Fruit fly (Drosophila melanogaster) whole organism, embryonic: ENCODE results near the gene Cbp20.

Experiments used
- Bgb ChIP-seq: fragments of 200-800 bp; sonication (Bioruptor generic); IDR thresholded peaks from 2 replicates; pipeline ENCODE4 v1.3.6; 2022; ENCODE audit warnings: missing biosample characterization, missing genetic modification characterization; ENCODE audit not compliant: partially characterized antibody
- CG10654 ChIP-seq: fragments of 200-800 bp; sonication (Bioruptor generic); optimal IDR thresholded peaks from 2 replicates; lab custom pipeline; 2016; ENCODE audit warnings: missing biosample characterization, missing genetic modification characterization
- CG11695 ChIP-seq: fragments of 200-800 bp; sonication (Bioruptor generic); IDR thresholded peaks from 3 replicates; pipeline ENCODE4 v1.3.6; 2022; ENCODE audit warnings: missing biosample characterization, missing genetic modification characterization
- CG12942 ChIP-seq: fragments of 200-800 bp; sonication (Bioruptor generic); optimal IDR thresholded peaks from 3 replicates; lab custom pipeline; 2016; ENCODE audit warnings: missing biosample characterization, missing genetic modification characterization
- CG13123 ChIP-seq: fragments of 200-800 bp; sonication (Bioruptor generic); optimal IDR thresholded peaks from 2 replicates; lab custom pipeline; 2016; ENCODE audit warnings: missing biosample characterization, missing genetic modification characterization
- CG1603 ChIP-seq: fragments of 200-800 bp; sonication (Bioruptor generic); optimal IDR thresholded peaks from 2 replicates; lab custom pipeline; 2019; ENCODE audit warnings: missing biosample characterization, mild to moderate bottlenecking, missing genetic modification characterization, moderate library complexity
- CG16815 ChIP-seq: fragments of 200-800 bp; sonication (Bioruptor generic); optimal IDR thresholded peaks from 3 replicates; lab custom pipeline; 2017; ENCODE audit warnings: missing biosample characterization, mild to moderate bottlenecking, missing genetic modification characterization
- CG17186 ChIP-seq: fragments of 200-800 bp; sonication (Bioruptor generic); optimal IDR thresholded peaks from 3 replicates; lab custom pipeline; 2017; ENCODE audit warnings: missing biosample characterization, missing genetic modification reagents, missing genetic modification characterization
- CG17359 ChIP-seq: fragments of 200-800 bp; sonication (Bioruptor generic); optimal IDR thresholded peaks from 3 replicates; lab custom pipeline; 2018; ENCODE audit warnings: missing biosample characterization, mild to moderate bottlenecking, missing genetic modification characterization, moderate library complexity
- CG17829 ChIP-seq: fragments of 200-800 bp; optimal IDR thresholded peaks from 2 replicates; lab custom pipeline; 2019; ENCODE audit warnings: missing biosample characterization, mild to moderate bottlenecking, missing genetic modification characterization, moderate library complexity
- CG18011 ChIP-seq: fragments of 200-800 bp; sonication (Bioruptor generic); optimal IDR thresholded peaks from 2 replicates; lab custom pipeline; 2017; ENCODE audit warnings: missing biosample characterization, missing genetic modification characterization, mild to moderate bottlenecking, moderate library complexity, missing genotype
- CG30020 ChIP-seq: fragments of 200-800 bp; optimal IDR thresholded peaks from 2 replicates; lab custom pipeline; 2019; ENCODE audit warnings: missing biosample characterization, mild to moderate bottlenecking, missing genetic modification characterization, moderate library complexity
- CG33213 ChIP-seq: fragments of 200-800 bp; sonication (Bioruptor generic); optimal IDR thresholded peaks from 3 replicates; lab custom pipeline; 2016; ENCODE audit warnings: missing biosample characterization, missing genetic modification characterization
- CG6272 ChIP-seq: fragments of 200-800 bp; sonication (Bioruptor generic); IDR thresholded peaks from 2 replicates; pipeline ENCODE4 v1.3.6; 2022; ENCODE audit warnings: missing biosample characterization, missing genetic modification characterization
- CG7556 ChIP-seq: fragments of 200-800 bp; sonication (Bioruptor generic); optimal IDR thresholded peaks from 2 replicates; lab custom pipeline; 2017; ENCODE audit warnings: missing biosample characterization, mild to moderate bottlenecking, missing genetic modification characterization
- CG8281 ChIP-seq: fragments of 200-800 bp; sonication (Bioruptor generic); optimal IDR thresholded peaks from 2 replicates; lab custom pipeline; 2018; ENCODE audit warnings: missing biosample characterization, mild to moderate bottlenecking, missing genetic modification characterization, moderate library complexity
- CG8478 ChIP-seq: fragments of >200 bp; optimal IDR thresholded peaks from 2 replicates; lab custom pipeline; 2018
- CG9215 ChIP-seq: fragments of 200-800 bp; sonication (Bioruptor generic); IDR thresholded peaks from 2 replicates; pipeline ENCODE4 v1.3.6; 2022; ENCODE audit warnings: missing biosample characterization, missing genetic modification characterization
- CG9817 ChIP-seq: fragments of 200-800 bp; sonication (Bioruptor generic); optimal IDR thresholded peaks from 2 replicates; lab custom pipeline; 2018; ENCODE audit warnings: missing biosample characterization, mild to moderate bottlenecking, missing genetic modification characterization, moderate library complexity
- CrebB ChIP-seq: fragments of 200-800 bp; sonication (Bioruptor generic); optimal IDR thresholded peaks from 3 replicates; lab custom pipeline; 2018; ENCODE audit warnings: missing biosample characterization, mild to moderate bottlenecking, missing genetic modification characterization
- Doc3 ChIP-seq: fragments of 200-800 bp; sonication (Bioruptor generic); IDR thresholded peaks from 3 replicates; pipeline ENCODE4 v1.3.6; 2022; ENCODE audit warnings: missing biosample characterization, missing genetic modification characterization; ENCODE audit not compliant: partially characterized antibody
- Dp ChIP-seq: fragments of 200-800 bp; sonication (Bioruptor generic); optimal IDR thresholded peaks from 2 replicates; lab custom pipeline; 2018; ENCODE audit warnings: missing biosample characterization, mild to moderate bottlenecking, missing genetic modification characterization, moderate library complexity
- Eip74EF ChIP-seq, 2 experiments: fragments of 200-800 bp in 1 of 2; fragments of >200 bp in 1 of 2; sonication (Bioruptor generic) in 1 of 2; optimal IDR thresholded peaks; 2 replicates each; lab custom pipeline; 2017 to 2019; ENCODE audit warnings: missing biosample characterization in 2 of 2, missing genetic modification characterization in 2 of 2, mild to moderate bottlenecking in 1 of 2, moderate library complexity in 1 of 2
- Elba2 ChIP-seq: fragments of 200-800 bp; sonication (Bioruptor generic); optimal IDR thresholded peaks from 3 replicates; lab custom pipeline; 2016; ENCODE audit warnings: missing biosample characterization, missing genetic modification characterization
- Ets65A ChIP-seq: fragments of 200-800 bp; sonication (Bioruptor generic); peaks from one replicate; lab custom pipeline; 2016; ENCODE audit warnings: missing biosample characterization, missing genetic modification characterization
- Fer3 ChIP-seq: fragments of 200-800 bp; sonication (Bioruptor generic); optimal IDR thresholded peaks from 2 replicates; lab custom pipeline; 2018; ENCODE audit warnings: missing biosample characterization, mild to moderate bottlenecking, missing genetic modification characterization, moderate library complexity
- Hand ChIP-seq: fragments of 200-800 bp; sonication (Bioruptor generic); optimal IDR thresholded peaks from 2 replicates; lab custom pipeline; 2017; ENCODE audit warnings: mild to moderate bottlenecking, missing biosample characterization, missing genetic modification reagents, missing genetic modification characterization
- Hmx ChIP-seq: fragments of 200-800 bp; sonication (Bioruptor generic); optimal IDR thresholded peaks from 2 replicates; lab custom pipeline; 2016; ENCODE audit warnings: missing biosample characterization, missing genetic modification characterization
- Lhr ChIP-seq: fragments of 200-800 bp; sonication (Bioruptor generic); optimal IDR thresholded peaks from 3 replicates; lab custom pipeline; 2017; ENCODE audit warnings: mild to moderate bottlenecking, missing biosample characterization, missing genetic modification reagents, missing genetic modification characterization
- Lpt ChIP-seq: fragments of >200 bp; optimal IDR thresholded peaks from 2 replicates; lab custom pipeline; 2018; ENCODE audit warnings: missing biosample characterization, missing genetic modification characterization
- MBD-R2 ChIP-seq: fragments of 200-800 bp; sonication (Bioruptor generic); IDR thresholded peaks from 2 replicates; pipeline ENCODE4 v1.3.6; 2022; ENCODE audit warnings: missing biosample characterization, missing genetic modification characterization
- NC2β ChIP-seq: fragments of 200-800 bp; sonication (Bioruptor generic); optimal IDR thresholded peaks from 2 replicates; lab custom pipeline; 2016; ENCODE audit warnings: missing biosample characterization, missing genetic modification characterization
- Nf-YC ChIP-seq: fragments of 200-800 bp; optimal IDR thresholded peaks from 3 replicates; lab custom pipeline; 2019; ENCODE audit warnings: missing biosample characterization, mild to moderate bottlenecking, missing genetic modification characterization, moderate library complexity
- PHDP ChIP-seq: fragments of 200-800 bp; sonication (Bioruptor generic); optimal IDR thresholded peaks from 3 replicates; lab custom pipeline; 2018; ENCODE audit warnings: missing biosample characterization, mild to moderate bottlenecking, missing genetic modification characterization, moderate library complexity
- Sry-δ ChIP-seq: fragments of 200-800 bp; sonication (Bioruptor generic); optimal IDR thresholded peaks from 2 replicates; lab custom pipeline; 2016; ENCODE audit warnings: missing biosample characterization, missing genetic modification characterization
- Xrp1 ChIP-seq: fragments of 200-800 bp; sonication (Bioruptor generic); IDR thresholded peaks from 2 replicates; pipeline ENCODE4 v1.3.6; 2022; ENCODE audit warnings: missing biosample characterization, missing genetic modification characterization
- ap ChIP-seq: fragments of 200-800 bp; sonication (Bioruptor generic); IDR thresholded peaks from 2 replicates; pipeline ENCODE4 v1.3.6; 2022; ENCODE audit warnings: missing biosample characterization, missing genetic modification characterization
- btn ChIP-seq: fragments of 200-800 bp; sonication (Bioruptor generic); optimal IDR thresholded peaks from 2 replicates; lab custom pipeline; 2016; ENCODE audit warnings: missing biosample characterization, missing genetic modification characterization
- corto ChIP-seq: fragments of 200-800 bp; sonication (Bioruptor generic); optimal IDR thresholded peaks from 2 replicates; lab custom pipeline; 2016; ENCODE audit warnings: missing biosample characterization, mild to moderate bottlenecking, missing genetic modification characterization, moderate library complexity
- crc ChIP-seq: fragments of 200-800 bp; sonication (Bioruptor generic); optimal IDR thresholded peaks from 2 replicates; lab custom pipeline; 2016; ENCODE audit warnings: missing biosample characterization, missing genetic modification characterization
- croc ChIP-seq: fragments of 200-800 bp; sonication (Bioruptor generic); conservative IDR thresholded peaks from 3 replicates; pipeline ENCODE4 v1.3.6; 2022; ENCODE audit warnings: missing biosample characterization, missing genetic modification characterization
- dati ChIP-seq: fragments of 200-800 bp; sonication (Bioruptor generic); IDR thresholded peaks from 2 replicates; pipeline ENCODE4 v1.3.6; 2022; ENCODE audit warnings: missing biosample characterization, missing genetic modification characterization
- dm ChIP-seq: fragments of 200-800 bp; sonication (Bioruptor generic); optimal IDR thresholded peaks from 3 replicates; lab custom pipeline; 2016; ENCODE audit warnings: missing biosample characterization, missing genetic modification characterization
- grau ChIP-seq: fragments of 200-800 bp; optimal IDR thresholded peaks from 3 replicates; lab custom pipeline; 2019; ENCODE audit warnings: missing biosample characterization, mild to moderate bottlenecking, missing genetic modification characterization, moderate library complexity
- gsb ChIP-seq: fragments of 200-800 bp; sonication (Bioruptor generic); IDR thresholded peaks from 2 replicates; pipeline ENCODE4 v1.3.6; 2022; ENCODE audit warnings: missing biosample characterization, missing genetic modification characterization
- h ChIP-seq: fragments of >200 bp; optimal IDR thresholded peaks from 2 replicates; lab custom pipeline; 2017
- hth ChIP-seq: fragments of >200 bp; optimal IDR thresholded peaks from 2 replicates; lab custom pipeline; 2017; ENCODE audit warnings: inconsistent platforms
- knrl ChIP-seq: fragments of 200-800 bp; sonication (Bioruptor generic); IDR thresholded peaks from 3 replicates; pipeline ENCODE4 v1.3.6; 2022; ENCODE audit warnings: missing biosample characterization, missing genetic modification characterization; ENCODE audit not compliant: partially characterized antibody
- p53 ChIP-seq: fragments of 200-800 bp; sonication (Bioruptor generic); optimal IDR thresholded peaks from 2 replicates; lab custom pipeline; 2016; ENCODE audit warnings: missing biosample characterization, missing genetic modification characterization
- tx ChIP-seq: fragments of 200-800 bp; sonication (Bioruptor generic); optimal IDR thresholded peaks from 2 replicates; lab custom pipeline; 2016; ENCODE audit warnings: missing biosample characterization, missing genetic modification characterization
- unpg ChIP-seq: fragments of 200-800 bp; sonication (Bioruptor generic); optimal IDR thresholded peaks from 3 replicates; lab custom pipeline; 2018; ENCODE audit warnings: missing biosample characterization, mild to moderate bottlenecking, missing genetic modification characterization, moderate library complexity

The Cbp20 gene

dm6 chr3R:18183244-18183643 lies 18.8 kb downstream of the Cbp20 start, which contains the start of gene cdm (continued):
- TF ChIP-seq CG9817 (tag; lab: Kevin White, UChicago), result no peak
- TF ChIP-seq croc, result no peak
- no peak for TF ChIP-seq CG13123 (GFP tag; lab: Kevin White, UChicago)
- no peak for TF ChIP-seq Hand (GFP tag; lab: Kevin White, UChicago)
- TF ChIP-seq CG1603 (tag; lab: Kevin White, UChicago), result no peak
- no peak for TF ChIP-seq crc (GFP tag; lab: Kevin White, UChicago)
- peak; percentile 82 for TF ChIP-seq Dp
- no peak for TF ChIP-seq p53
- no peak for TF ChIP-seq CG8281
- no peak for TF ChIP-seq grau (tag; lab: Kevin White, UChicago)

dm6 chr3R:18185385-18185784 lies 20.9 kb downstream of the Cbp20 start, which contains the start of the genes Arp5 and CG7208:
Arp5 (plus strand) TSS chr3R:18185498.
CG7208 (minus strand) TSS chr3R:18185715.
- TF ChIP-seq knrl (no peak), Elba2 (GFP tag; lab: Kevin White, UChicago) (peak; percentile 29), NC2β (GFP tag; lab: Kevin White, UChicago) (peak; percentile 1), gsb (0 out of 2 replicates have a peak, but pooled peaks have one; percentile 8), CG12942 (peak; percentile 69), CG17359 (tag; lab: Kevin White, UChicago) (peak; percentile 74), Sry-δ (GFP tag; lab: Kevin White, UChicago) (peak; percentile 32), CG30020 (tag; lab: Kevin White, UChicago) (no peak), CG18011 (GFP tag; lab: Kevin White, UChicago) (peak; percentile 54), hth (lab: Kevin White, UChicago) (no peak), CG6272 (GFP tag; lab: Robert Waterston, UW) (peak; percentile 62), PHDP (tag; lab: Kevin White, UChicago) (peak; percentile 76), CG33213 (GFP tag; lab: Kevin White, UChicago) (peak; percentile 53), Eip74EF (GFP tag; optimal IDR thresholded peaks at IDR 0.05; lab: Kevin White, UChicago) (no peak), unpg (GFP tag; lab: Kevin White, UChicago) (no peak), CG8478 (lab: Kevin White, UChicago) (no peak), CG11695 (GFP tag; lab: Robert Waterston, UW) (peak; percentile 49; the same call in 1 of the 3 replicates), CG17829 (peak; percentile 51), CG16815 (GFP tag; lab: Kevin White, UChicago) (peak; percentile 55), Lpt (GFP tag; lab: Kevin White, UChicago) (no peak), Ets65A (GFP tag; lab: Kevin White, UChicago) (peak; percentile 90), Nf-YC (tag; lab: Kevin White, UChicago) (peak; percentile 65), btn (GFP tag; lab: Kevin White, UChicago) (no peak), Bgb (GFP tag; lab: Robert Waterston, UW) (no peak), CG10654 (peak; percentile 60), tx (GFP tag; lab: Kevin White, UChicago) (peak; percentile 41), Xrp1 (GFP tag; lab: Robert Waterston, UW) (peak; percentile 67), dm (GFP tag; lab: Kevin White, UChicago) (peak; percentile 5), Doc3 (GFP tag; lab: Robert Waterston, UW) (peak; percentile 37; the same call in 2 of the 3 replicates), Hmx (GFP tag; lab: Kevin White, UChicago) (no peak), MBD-R2 (GFP tag; lab: Robert Waterston, UW) (peak; percentile 83), corto (GFP tag; lab: Kevin White, UChicago) (no peak), CG7556 (GFP tag; lab: Kevin White, UChicago) (peak; percentile 60), CG17186 (no peak), CrebB (tag; lab: Kevin White, UChicago) (peak; percentile 9), h (lab: Kevin White, UChicago) (no peak), Lhr (peak; percentile 55), ap (GFP tag; lab: Robert Waterston, UW) (0 out of 2 replicates have a peak, but pooled peaks have one; percentile 30), dati (GFP tag; lab: Robert Waterston, UW) (no peak), CG9215 (GFP tag; lab: Robert Waterston, UW) (peak; percentile 69), Fer3 (tag; lab: Kevin White, UChicago) (peak; percentile 77)
